Worm (Caenorhabditis elegans) whole organism, early embryonic: ENCODE results near the gene cct-6.

Source experiments
- aly-1 ChIP-seq: sonication (generic microtip); optimal IDR thresholded peaks from 2 replicates; lab custom pipeline; 2016; ENCODE audit warnings: missing genetic modification characterization, missing compliant biosample characterization
- ama-1 ChIP-seq: fragments of 150-350 bp; optimal IDR thresholded peaks from 2 replicates; lab custom pipeline; 2014
- ets-7 ChIP-seq: sonication (generic microtip); optimal IDR thresholded peaks from 2 replicates; lab custom pipeline; 2016; ENCODE audit warnings: missing genotype, missing genetic modification characterization, missing compliant biosample characterization
- flt-1 ChIP-seq: fragments of 200-800 bp; sonication (Bioruptor generic); IDR thresholded peaks from 2 replicates; pipeline ENCODE4 v1.3.6; 2022; ENCODE audit warnings: missing genetic modification characterization, missing compliant biosample characterization
- sea-1 ChIP-seq: fragments of 200-800 bp; sonication (Bioruptor generic); conservative IDR thresholded peaks from 2 replicates; pipeline ENCODE4 v1.3.6; 2022; ENCODE audit warnings: missing genetic modification characterization, missing compliant biosample characterization
- tbx-11 ChIP-seq: fragments of 200-800 bp; sonication (Bioruptor generic); IDR thresholded peaks from 2 replicates; pipeline ENCODE4 v1.3.6; 2022; ENCODE audit warnings: missing genetic modification characterization, missing compliant biosample characterization
- tra-4 ChIP-seq: sonication (generic microtip); optimal IDR thresholded peaks from 2 replicates; lab custom pipeline; 2017; ENCODE audit warnings: missing genetic modification characterization, missing compliant biosample characterization

DNA sequence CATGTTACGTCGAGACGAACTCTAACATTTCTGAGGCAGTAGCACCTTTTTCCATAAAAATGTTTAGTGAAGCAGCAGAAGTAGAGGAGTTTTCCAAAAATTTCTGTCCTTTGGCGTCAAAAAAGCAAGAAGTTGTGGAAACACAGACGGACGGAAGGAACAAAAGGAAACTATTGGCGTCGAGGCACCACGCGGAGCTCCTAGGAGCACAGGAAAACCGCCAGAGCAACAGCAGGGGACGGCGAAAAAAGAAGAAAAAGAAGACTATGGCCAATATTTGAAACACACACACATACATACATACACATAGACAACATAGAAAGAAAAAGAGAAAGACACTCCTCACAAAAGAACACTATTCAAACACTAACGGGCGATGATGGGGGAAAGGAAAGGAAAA is 12.6 kb downstream of the cct-6 start:
- TF ChIP-seq ets-7 (tag; lab: Kevin White, UChicago) = no peak
- TF ChIP-seq sea-1 (GFP tag; lab: Robert Waterston, UW) = no peak
- TF ChIP-seq ama-1 = no peak
- TF ChIP-seq aly-1 (tag; lab: Kevin White, UChicago) = no peak
- TF ChIP-seq tra-4 (tag; lab: Kevin White, UChicago) = no peak
- TF ChIP-seq flt-1 (GFP tag; lab: Robert Waterston, UW) = no peak
- no peak for TF ChIP-seq tbx-11 (GFP tag; lab: Robert Waterston, UW)
